Worm (Caenorhabditis elegans) whole organism, late embryonic: Measurements from ENCODE around the gene R05F9.11.

Experiments used
- K02D7.2 ChIP-seq: sonication (generic microtip); optimal IDR thresholded peaks from 2 replicates; lab custom pipeline; 2017; ENCODE audit warnings: mild to moderate bottlenecking, missing genetic modification characterization, missing compliant biosample characterization
- ama-1 ChIP-seq: fragments of 150-350 bp; optimal IDR thresholded peaks from 2 replicates; lab custom pipeline; 2014
- ceh-6 ChIP-seq: fragments of 200-800 bp; sonication (Bioruptor generic); optimal IDR thresholded peaks from 2 replicates; lab custom pipeline; 2018; ENCODE audit warnings: mild to moderate bottlenecking, missing genetic modification characterization, missing compliant biosample characterization
- gmeb-2 ChIP-seq: sonication (generic microtip); optimal IDR thresholded peaks from 2 replicates; lab custom pipeline; 2016; ENCODE audit warnings: missing genetic modification characterization, inconsistent platforms, missing compliant biosample characterization
- hlh-30 ChIP-seq: sonication (generic microtip); optimal IDR thresholded peaks from 2 replicates; lab custom pipeline; 2017; ENCODE audit warnings: antibody characterized with exemption, missing genetic modification characterization, missing compliant biosample characterization; ENCODE audit not compliant: insufficient read depth
- hlh-6 ChIP-seq: sonication (generic microtip); optimal IDR thresholded peaks from 2 replicates; lab custom pipeline; 2016; ENCODE audit warnings: missing genotype, missing genetic modification characterization, missing compliant biosample characterization
- hlh-8 ChIP-seq: sonication (generic microtip); optimal IDR thresholded peaks from 2 replicates; lab custom pipeline; 2016; ENCODE audit warnings: missing genotype, missing genetic modification characterization, missing compliant biosample characterization
- nhr-11 ChIP-seq: fragments of 150-350 bp; optimal IDR thresholded peaks from 2 replicates; lab custom pipeline; 2014; ENCODE audit warnings: missing biosample characterization, missing genetic modification characterization
- nhr-232 ChIP-seq: sonication (generic microtip); optimal IDR thresholded peaks from 2 replicates; lab custom pipeline; 2016; ENCODE audit warnings: missing genetic modification characterization, missing compliant biosample characterization
- pha-2 ChIP-seq: sonication (generic microtip); optimal IDR thresholded peaks from 2 replicates; lab custom pipeline; 2017; ENCODE audit warnings: mild to moderate bottlenecking, missing genetic modification characterization, missing compliant biosample characterization
- pha-4 ChIP-seq: fragments of 150-350 bp; optimal IDR thresholded peaks from 2 replicates; lab custom pipeline; 2018; ENCODE audit warnings: missing biosample characterization, missing genetic modification reagents, missing genetic modification characterization
- pros-1 ChIP-seq: fragments of 150-350 bp; optimal IDR thresholded peaks from 2 replicates; lab custom pipeline; 2014; ENCODE audit warnings: missing biosample characterization, missing genetic modification reagents, missing genetic modification characterization
- sdc-2 ChIP-seq: sonication (generic microtip); optimal IDR thresholded peaks from 2 replicates; lab custom pipeline; 2016; ENCODE audit warnings: missing genotype, missing genetic modification characterization, missing compliant biosample characterization
- sox-4 ChIP-seq: sonication (generic microtip); optimal IDR thresholded peaks from 2 replicates; lab custom pipeline; 2017; ENCODE audit warnings: mild to moderate bottlenecking, missing genetic modification characterization, inconsistent platforms, missing compliant biosample characterization

- no peak for TF ChIP-seq K02D7.2 (tag; lab: Kevin White, UChicago)
- no peak for TF ChIP-seq ceh-6 (GFP tag; lab: Kevin White, UChicago)
- no peak for TF ChIP-seq hlh-30
- no peak for TF ChIP-seq hlh-6 (tag; lab: Kevin White, UChicago)
- no peak for TF ChIP-seq nhr-11
- no peak for TF ChIP-seq sox-4 (tag; lab: Kevin White, UChicago)
- TF ChIP-seq ama-1, result no peak
- TF ChIP-seq nhr-232 (tag; lab: Kevin White, UChicago), result no peak
- TF ChIP-seq pros-1 (tag; lab: Kevin White, UChicago), result no peak
- no peak for TF ChIP-seq sdc-2 (tag; lab: Kevin White, UChicago)
- no peak for TF ChIP-seq gmeb-2
- no peak for TF ChIP-seq pha-2
- no peak for TF ChIP-seq hlh-8 (tag; lab: Kevin White, UChicago)
- no peak for TF ChIP-seq pha-4
These were observed 12.0 kb downstream of the R05F9.11 start, which contains the start of gene R05F9.9 for ce11 chrII:4902035-4902434.
